Worm (Caenorhabditis elegans): ENCODE measurements around the gene dhs-6.

dhs-6 gene

ce11 chrII:5649236-5650004 lies 30.3 kb upstream of the dhs-6 start, which contains the start of the genes sam-4, F59E12.17 and zyg-1:
TSS of gene sam-4 (minus strand) at chrII:5649286.
TSS of gene F59E12.17 (minus strand) at chrII:5649470.
TSS of gene zyg-1 (plus strand) at chrII:5649748.
- TF ChIP-seq tbx-37 (GFP tag; conservative IDR thresholded peaks at IDR 0.05) (peak; percentile 59), pes-1 (GFP tag; IDR thresholded peaks at IDR 0.05) (peak; percentile 59; the same call in 1 of the 2 replicates), flt-1 (GFP tag; IDR thresholded peaks at IDR 0.05) (no peak), B0310.2 (tag; optimal IDR thresholded peaks at IDR 0.05) (no peak), F13C5.2 (tag; optimal IDR thresholded peaks at IDR 0.05) (peak; percentile 16)

DNA sequence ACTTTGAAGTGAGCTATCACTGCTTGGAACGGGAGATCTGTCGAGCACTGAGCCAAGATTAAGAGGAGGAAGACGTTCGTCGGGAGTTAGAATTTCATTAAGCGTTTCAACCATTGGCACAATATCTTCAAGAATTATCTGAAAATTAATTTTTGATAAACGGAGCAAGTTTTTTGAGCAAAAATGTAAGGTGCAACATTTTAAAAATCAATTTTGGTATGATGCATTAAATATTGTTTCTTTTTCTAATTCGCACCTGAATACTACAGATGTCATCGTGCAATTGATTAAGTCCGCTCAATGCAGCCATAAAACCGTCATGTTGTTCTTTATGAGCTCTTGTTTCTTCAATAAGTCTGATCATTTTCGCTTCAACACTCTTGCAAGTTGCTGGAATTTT lies 29.2 kb upstream of the dhs-6 start, which contains the start of gene ddl-1:
Gene ddl-1 (minus strand): TSS at position 101 of the 400 bp plus-strand sequence.
- TF ChIP-seq B0310.2 (tag; optimal IDR thresholded peaks at IDR 0.05) = no peak
- TF ChIP-seq hmg-4 (GFP tag; optimal IDR thresholded peaks at IDR 0.05) = no peak
- no peak for TF ChIP-seq ceh-36 (tag; optimal IDR thresholded peaks at IDR 0.05)
- TF ChIP-seq sea-1 (GFP tag; conservative IDR thresholded peaks at IDR 0.05) = no peak
- no peak for TF ChIP-seq pes-1 (GFP tag; IDR thresholded peaks at IDR 0.05)
- no peak for TF ChIP-seq ama-1 (optimal IDR thresholded peaks at IDR 0.05)
- TF ChIP-seq flt-1 (GFP tag; IDR thresholded peaks at IDR 0.05) = no peak
- no peak for TF ChIP-seq ets-7 (tag; optimal IDR thresholded peaks at IDR 0.05)
- TF ChIP-seq F13C5.2 (tag; optimal IDR thresholded peaks at IDR 0.05) = no peak
- no peak for TF ChIP-seq aly-1 (tag; optimal IDR thresholded peaks at IDR 0.05)
- TF ChIP-seq hmbx-1 (tag; optimal IDR thresholded peaks at IDR 0.05) = no peak
- no peak for TF ChIP-seq scrt-1 (GFP tag; IDR thresholded peaks at IDR 0.05)

ce11 chrII:5646942-5647341 lies 27.8 kb upstream of the dhs-6 start, which contains the start of gene F59E12.9:
TSS of gene F59E12.9 (minus strand) at chrII:5647042.
- TF ChIP-seq B0310.2 (tag; optimal IDR thresholded peaks at IDR 0.05) = no peak

ce11 chrII:5642110-5642509 lies 23.0 kb upstream of the dhs-6 start:
- TF ChIP-seq hmbx-1 (tag; optimal IDR thresholded peaks at IDR 0.05) (no peak), pes-1 (GFP tag; IDR thresholded peaks at IDR 0.05) (no peak), scrt-1 (GFP tag; IDR thresholded peaks at IDR 0.05) (no peak), B0310.2 (tag; optimal IDR thresholded peaks at IDR 0.05) (no peak), tbx-37 (GFP tag; conservative IDR thresholded peaks at IDR 0.05) (no peak), ets-7 (tag; optimal IDR thresholded peaks at IDR 0.05) (no peak), tbx-11 (GFP tag; IDR thresholded peaks at IDR 0.05) (no peak), hnd-1 (tag; optimal IDR thresholded peaks at IDR 0.05) (no peak), tra-4 (tag; optimal IDR thresholded peaks at IDR 0.05) (no peak), ceh-13 (GFP tag; optimal IDR thresholded peaks at IDR 0.05) (no peak), sea-1 (GFP tag; conservative IDR thresholded peaks at IDR 0.05) (no peak), flt-1 (GFP tag; IDR thresholded peaks at IDR 0.05) (no peak), ama-1 (optimal IDR thresholded peaks at IDR 0.05) (no peak)

- TF ChIP-seq flt-1 (GFP tag; IDR thresholded peaks at IDR 0.05) (no peak), ama-1 (optimal IDR thresholded peaks at IDR 0.05) (no peak), hmbx-1 (tag; optimal IDR thresholded peaks at IDR 0.05) (no peak), pes-1 (GFP tag; IDR thresholded peaks at IDR 0.05) (no peak), hnd-1 (tag; optimal IDR thresholded peaks at IDR 0.05) (no peak), sea-1 (GFP tag; conservative IDR thresholded peaks at IDR 0.05) (no peak), ceh-36 (tag; optimal IDR thresholded peaks at IDR 0.05) (no peak), aly-1 (tag; optimal IDR thresholded peaks at IDR 0.05) (no peak), B0310.2 (tag; optimal IDR thresholded peaks at IDR 0.05) (no peak), tbx-11 (GFP tag; IDR thresholded peaks at IDR 0.05) (no peak), tra-4 (tag; optimal IDR thresholded peaks at IDR 0.05) (no peak)
These were observed 21.4 kb upstream of the dhs-6 start for ce11 chrII:5640362-5641079.

- no peak for TF ChIP-seq pes-1 (GFP tag; IDR thresholded peaks at IDR 0.05)
- no peak for TF ChIP-seq tbx-37 (GFP tag; conservative IDR thresholded peaks at IDR 0.05)
- no peak for TF ChIP-seq tbx-11 (GFP tag; IDR thresholded peaks at IDR 0.05)
- no peak for TF ChIP-seq tra-4 (tag; optimal IDR thresholded peaks at IDR 0.05)
- no peak for TF ChIP-seq ets-7 (tag; optimal IDR thresholded peaks at IDR 0.05)
- no peak for TF ChIP-seq hnd-1 (tag; optimal IDR thresholded peaks at IDR 0.05)
These were observed 18.9 kb upstream of the dhs-6 start, which contains the start of gene F59E12.3 for ce11 chrII:5638059-5638458. TSS of gene F59E12.3 (plus strand) at chrII:5638359.

- no peak for TF ChIP-seq pes-1 (GFP tag; IDR thresholded peaks at IDR 0.05)
- no peak for TF ChIP-seq ceh-36 (tag; optimal IDR thresholded peaks at IDR 0.05)
- no peak for TF ChIP-seq flt-1 (GFP tag; IDR thresholded peaks at IDR 0.05)
- TF ChIP-seq F13C5.2 (tag; optimal IDR thresholded peaks at IDR 0.05) = no peak
- TF ChIP-seq tra-4 (tag; optimal IDR thresholded peaks at IDR 0.05) = no peak
- TF ChIP-seq aly-1 (tag; optimal IDR thresholded peaks at IDR 0.05) = no peak
- no peak for TF ChIP-seq sea-1 (GFP tag; conservative IDR thresholded peaks at IDR 0.05)
- TF ChIP-seq B0310.2 (tag; optimal IDR thresholded peaks at IDR 0.05) = no peak
- TF ChIP-seq ets-7 (tag; optimal IDR thresholded peaks at IDR 0.05) = no peak
- no peak for TF ChIP-seq ceh-13 (GFP tag; optimal IDR thresholded peaks at IDR 0.05)
- no peak for TF ChIP-seq hmg-4 (GFP tag; optimal IDR thresholded peaks at IDR 0.05)
- TF ChIP-seq tbx-37 (GFP tag; conservative IDR thresholded peaks at IDR 0.05) = no peak
- TF ChIP-seq ama-1 (optimal IDR thresholded peaks at IDR 0.05) = no peak
- no peak for TF ChIP-seq hnd-1 (tag; optimal IDR thresholded peaks at IDR 0.05)
- TF ChIP-seq tbx-11 (GFP tag; IDR thresholded peaks at IDR 0.05) = no peak
- no peak for TF ChIP-seq scrt-1 (GFP tag; IDR thresholded peaks at IDR 0.05)
- TF ChIP-seq hmbx-1 (tag; optimal IDR thresholded peaks at IDR 0.05) = no peak
These were observed 17.7 kb upstream of the dhs-6 start, which contains the start of gene F59E12.8 for ce11 chrII:5636826-5637225. TSS of gene F59E12.8 (minus strand) at chrII:5636926.
